Fruit fly (Drosophila melanogaster) whole organism, embryonic: Measurements from ENCODE around the gene CG42763.

Source experiments
- CG1024 ChIP-seq: fragments of 200-800 bp; sonication (Bioruptor generic); IDR thresholded peaks from 2 replicates; pipeline ENCODE4 v1.3.6; 2022; ENCODE audit warnings: missing biosample characterization, missing genetic modification characterization
- CG11398 ChIP-seq: fragments of 200-800 bp; sonication (Bioruptor generic); optimal IDR thresholded peaks from 2 replicates; lab custom pipeline; 2016; ENCODE audit warnings: missing biosample characterization, missing genetic modification characterization
- CG12299 ChIP-seq: fragments of 200-800 bp; sonication (Bioruptor generic); optimal IDR thresholded peaks from 2 replicates; lab custom pipeline; 2018; ENCODE audit warnings: missing biosample characterization, mild to moderate bottlenecking, missing genetic modification characterization
- CG13296 ChIP-seq: fragments of 200-800 bp; sonication (Bioruptor generic); optimal IDR thresholded peaks from 3 replicates; lab custom pipeline; 2018; ENCODE audit warnings: missing biosample characterization, mild to moderate bottlenecking, missing genetic modification characterization
- CG16815 ChIP-seq: fragments of 200-800 bp; sonication (Bioruptor generic); optimal IDR thresholded peaks from 3 replicates; lab custom pipeline; 2017; ENCODE audit warnings: missing biosample characterization, mild to moderate bottlenecking, missing genetic modification characterization
- CG1832 ChIP-seq: fragments of 200-800 bp; sonication (Bioruptor generic); optimal IDR thresholded peaks from 2 replicates; lab custom pipeline; 2017; ENCODE audit warnings: missing biosample characterization, mild to moderate bottlenecking, missing genetic modification characterization, inconsistent platforms
- CG18764 ChIP-seq: fragments of 200-800 bp; sonication (Bioruptor generic); optimal IDR thresholded peaks from 3 replicates; lab custom pipeline; 2016; ENCODE audit warnings: missing biosample characterization, missing genetic modification characterization
- CG30020 ChIP-seq: fragments of 200-800 bp; optimal IDR thresholded peaks from 2 replicates; lab custom pipeline; 2019; ENCODE audit warnings: missing biosample characterization, mild to moderate bottlenecking, missing genetic modification characterization, moderate library complexity
- CG31365 ChIP-seq: fragments of 200-800 bp; sonication (Bioruptor generic); optimal IDR thresholded peaks from 2 replicates; lab custom pipeline; 2018; ENCODE audit warnings: missing biosample characterization, mild to moderate bottlenecking, missing genetic modification characterization
- CG31388 ChIP-seq: fragments of 200-800 bp; sonication (Bioruptor generic); optimal IDR thresholded peaks from 2 replicates; lab custom pipeline; 2016; ENCODE audit warnings: missing biosample characterization, missing genetic modification characterization
- CG34224 ChIP-seq: fragments of 200-800 bp; sonication (Bioruptor generic); IDR thresholded peaks from 3 replicates; pipeline ENCODE4 v1.3.6; 2022; ENCODE audit warnings: missing biosample characterization, missing genetic modification characterization; ENCODE audit not compliant: partially characterized antibody
- CG42726 ChIP-seq: fragments of 200-800 bp; sonication (Bioruptor generic); IDR thresholded peaks from 2 replicates; pipeline ENCODE4 v1.3.6; 2022; ENCODE audit warnings: missing biosample characterization, missing genetic modification characterization; ENCODE audit not compliant: partially characterized antibody
- CG5953 ChIP-seq: fragments of 200-800 bp; sonication (Bioruptor generic); IDR thresholded peaks from 2 replicates; pipeline ENCODE4 v1.3.6; 2022; ENCODE audit warnings: missing biosample characterization, missing genetic modification characterization
- CG6765 ChIP-seq: fragments of 200-800 bp; sonication (Bioruptor generic); optimal IDR thresholded peaks from 3 replicates; lab custom pipeline; 2017; ENCODE audit warnings: missing biosample characterization, mild to moderate bottlenecking, missing genetic modification characterization
- CG7786 ChIP-seq: fragments of 200-800 bp; sonication (Bioruptor generic); optimal IDR thresholded peaks from 2 replicates; lab custom pipeline; 2016; ENCODE audit warnings: missing biosample characterization, missing genetic modification characterization
- CG9797 ChIP-seq: fragments of 200-800 bp; sonication (Bioruptor generic); optimal IDR thresholded peaks from 3 replicates; lab custom pipeline; 2018; ENCODE audit warnings: missing biosample characterization, mild to moderate bottlenecking, missing genetic modification characterization
- Dfd ChIP-seq, 2 experiments: fragments of >200 bp; optimal IDR thresholded peaks; 2 replicates each; lab custom pipeline; 2017; ENCODE audit warnings: missing biosample characterization in 2 of 2, missing genetic modification characterization in 2 of 2
- Dll ChIP-seq: fragments of 200-800 bp; sonication (Bioruptor generic); IDR thresholded peaks from 4 replicates; pipeline ENCODE4 v1.3.6; 2022; ENCODE audit warnings: missing biosample characterization, missing genetic modification characterization; ENCODE audit not compliant: partially characterized antibody
- Dp ChIP-seq: fragments of 200-800 bp; sonication (Bioruptor generic); optimal IDR thresholded peaks from 2 replicates; lab custom pipeline; 2018; ENCODE audit warnings: missing biosample characterization, mild to moderate bottlenecking, missing genetic modification characterization, moderate library complexity
- HLH4C ChIP-seq: fragments of 200-800 bp; sonication (Bioruptor generic); IDR thresholded peaks from 3 replicates; pipeline ENCODE4 v1.3.6; 2022; ENCODE audit warnings: missing biosample characterization, missing genetic modification characterization; ENCODE audit not compliant: partially characterized antibody
- HmgZ ChIP-seq: fragments of 200-800 bp; sonication (Bioruptor generic); optimal IDR thresholded peaks from 2 replicates; lab custom pipeline; 2018; ENCODE audit warnings: missing biosample characterization, mild to moderate bottlenecking, missing genetic modification characterization
- Hr78 ChIP-seq, 2 experiments: fragments of 200-800 bp in 1 of 2; fragments of >200 bp in 1 of 2; sonication (Bioruptor generic) in 1 of 2; optimal IDR thresholded peaks; 2 replicates each; lab custom pipeline; 2017 to 2019; ENCODE audit warnings: missing biosample characterization in 2 of 2, missing genetic modification characterization in 2 of 2, mild to moderate bottlenecking in 1 of 2, moderate library complexity in 1 of 2
- Med ChIP-seq: fragments of 200-800 bp; sonication (Bioruptor generic); peaks from one replicate; lab custom pipeline; 2016; ENCODE audit warnings: missing biosample characterization, missing genetic modification characterization, mild to moderate bottlenecking, inconsistent platforms, moderate library complexity
- Opbp ChIP-seq: fragments of 200-800 bp; sonication (Bioruptor generic); IDR thresholded peaks from 3 replicates; pipeline ENCODE4 v1.3.6; 2022; ENCODE audit warnings: missing biosample characterization, missing genetic modification characterization; ENCODE audit not compliant: partially characterized antibody
- PHDP ChIP-seq: fragments of 200-800 bp; sonication (Bioruptor generic); optimal IDR thresholded peaks from 3 replicates; lab custom pipeline; 2018; ENCODE audit warnings: missing biosample characterization, mild to moderate bottlenecking, missing genetic modification characterization, moderate library complexity
- Rx ChIP-seq: fragments of 200-800 bp; sonication (Bioruptor generic); IDR thresholded peaks from 2 replicates; pipeline ENCODE4 v1.3.6; 2022; ENCODE audit warnings: missing biosample characterization, missing genetic modification characterization
- Scr ChIP-seq: fragments of 200-800 bp; sonication (Bioruptor generic); IDR thresholded peaks from 2 replicates; pipeline ENCODE4 v1.3.6; 2022; ENCODE audit warnings: missing biosample characterization, missing genetic modification characterization; ENCODE audit not compliant: partially characterized antibody
- Taf1 ChIP-seq: fragments of 200-800 bp; sonication (Bioruptor generic); IDR thresholded peaks from 2 replicates; pipeline ENCODE4 v1.3.6; 2022; ENCODE audit warnings: missing biosample characterization, missing genetic modification characterization
- ara ChIP-seq: fragments of 200-800 bp; sonication (Bioruptor generic); IDR thresholded peaks from 2 replicates; pipeline ENCODE4 v1.3.6; 2022; ENCODE audit warnings: missing biosample characterization, missing genetic modification characterization
- bab2 ChIP-seq: fragments of 200-800 bp; sonication (Bioruptor generic); optimal IDR thresholded peaks from 2 replicates; lab custom pipeline; 2016; ENCODE audit warnings: missing biosample characterization, missing genetic modification characterization
- caup ChIP-seq: fragments of 200-800 bp; sonication (Bioruptor generic); optimal IDR thresholded peaks from 3 replicates; lab custom pipeline; 2017; ENCODE audit warnings: missing biosample characterization, mild to moderate bottlenecking, missing genetic modification characterization, moderate library complexity; ENCODE audit not compliant: severe bottlenecking
- chm ChIP-seq: fragments of 200-800 bp; sonication (Bioruptor generic); IDR thresholded peaks from 2 replicates; pipeline ENCODE4 v1.3.6; 2022; ENCODE audit warnings: missing biosample characterization, missing genetic modification characterization
- croc ChIP-seq: fragments of 200-800 bp; sonication (Bioruptor generic); conservative IDR thresholded peaks from 3 replicates; pipeline ENCODE4 v1.3.6; 2022; ENCODE audit warnings: missing biosample characterization, missing genetic modification characterization
- dan ChIP-seq: fragments of 200-800 bp; sonication (Bioruptor generic); IDR thresholded peaks from 2 replicates; pipeline ENCODE4 v1.3.6; 2022; ENCODE audit warnings: missing biosample characterization, missing genetic modification characterization
- dati ChIP-seq: fragments of 200-800 bp; sonication (Bioruptor generic); IDR thresholded peaks from 2 replicates; pipeline ENCODE4 v1.3.6; 2022; ENCODE audit warnings: missing biosample characterization, missing genetic modification characterization
- esg ChIP-seq: fragments of 200-800 bp; sonication (Bioruptor generic); conservative IDR thresholded peaks from 2 replicates; pipeline ENCODE4 v1.3.6; 2022; ENCODE audit warnings: missing biosample characterization, missing genetic modification characterization
- gem ChIP-seq: fragments of 200-800 bp; sonication (Bioruptor generic); optimal IDR thresholded peaks from 2 replicates; lab custom pipeline; 2019; ENCODE audit warnings: missing biosample characterization, mild to moderate bottlenecking, missing genetic modification characterization, moderate library complexity
- grn ChIP-seq: fragments of 200-800 bp; sonication (Bioruptor generic); optimal IDR thresholded peaks from 3 replicates; lab custom pipeline; 2017; ENCODE audit warnings: missing biosample characterization, missing genetic modification characterization
- gro ChIP-seq: fragments of 200-800 bp; sonication (Bioruptor generic); optimal IDR thresholded peaks from 2 replicates; lab custom pipeline; 2016; ENCODE audit warnings: missing biosample characterization, missing genetic modification characterization
- hbn ChIP-seq: fragments of 200-800 bp; sonication (Bioruptor generic); IDR thresholded peaks from 2 replicates; pipeline ENCODE4 v1.3.6; 2022; ENCODE audit warnings: missing biosample characterization, missing genetic modification characterization; ENCODE audit not compliant: partially characterized antibody
- nmo ChIP-seq: fragments of 200-800 bp; sonication (Bioruptor generic); optimal IDR thresholded peaks from 2 replicates; lab custom pipeline; 2018; ENCODE audit warnings: missing biosample characterization, mild to moderate bottlenecking, missing genetic modification characterization, moderate library complexity
- onecut ChIP-seq: fragments of 200-800 bp; sonication (Bioruptor generic); IDR thresholded peaks from 2 replicates; pipeline ENCODE4 v1.3.6; 2022; ENCODE audit warnings: missing biosample characterization, missing genetic modification characterization
- pzg ChIP-seq: fragments of 200-800 bp; sonication (Bioruptor generic); optimal IDR thresholded peaks from 3 replicates; lab custom pipeline; 2018; ENCODE audit warnings: missing biosample characterization, mild to moderate bottlenecking, missing genetic modification characterization, moderate library complexity
- ranshi ChIP-seq: fragments of 200-800 bp; sonication (Bioruptor generic); IDR thresholded peaks from 2 replicates; pipeline ENCODE4 v1.3.6; 2022; ENCODE audit warnings: missing biosample characterization, missing genetic modification characterization
- sens ChIP-seq: fragments of 200-800 bp; sonication (Bioruptor generic); peaks from one replicate; lab custom pipeline; 2016; ENCODE audit warnings: missing biosample characterization, missing genetic modification characterization
- tna ChIP-seq: fragments of 200-800 bp; sonication (Bioruptor generic); IDR thresholded peaks from 2 replicates; pipeline ENCODE4 v1.3.6; 2022; ENCODE audit warnings: missing biosample characterization, missing genetic modification characterization; ENCODE audit not compliant: partially characterized antibody

The CG42763 gene

dm6 chr2L:8126849-8127602 is 17.9 kb downstream of the CG42763 start, which contains the start of the genes CG12375 and CG8668 (continued):
- TF ChIP-seq Hr78 (GFP tag; optimal IDR thresholded peaks at IDR 0.05; lab: Kevin White, UChicago) (no peak), onecut (GFP tag; lab: Robert Waterston, UW) (no peak), hbn (GFP tag; lab: Robert Waterston, UW) (peak; percentile 80), dati (no peak), HmgZ (tag; lab: Kevin White, UChicago) (peak; percentile 8), gro (GFP tag; lab: Kevin White, UChicago) (peak; percentile 22), sens (GFP tag; lab: Kevin White, UChicago) (peak; percentile 90), Dll (peak; percentile 80), HLH4C (GFP tag; lab: Robert Waterston, UW) (peak; percentile 79), CG16815 (GFP tag; lab: Kevin White, UChicago) (no peak), CG11398 (GFP tag; lab: Kevin White, UChicago) (no peak), CG5953 (GFP tag; lab: Robert Waterston, UW) (no peak), CG34224 (GFP tag; lab: Robert Waterston, UW) (peak; percentile 85), CG7786 (GFP tag; lab: Kevin White, UChicago) (no peak), pzg (GFP tag; lab: Kevin White, UChicago) (peak; percentile 82), Taf1 (no peak), CG13296 (peak; percentile 13), CG31388 (GFP tag; lab: Kevin White, UChicago) (no peak), CG12299 (tag; lab: Kevin White, UChicago) (no peak), CG6765 (peak; percentile 61), Dp (peak; percentile 37), CG30020 (tag; lab: Kevin White, UChicago) (no peak), bab2 (GFP tag; lab: Kevin White, UChicago) (no peak), PHDP (no peak), ranshi (GFP tag; lab: Robert Waterston, UW) (peak; percentile 74; the same call in 1 of the 2 replicates), esg (GFP tag; lab: Robert Waterston, UW) (no peak), chm (GFP tag; lab: Robert Waterston, UW) (peak; percentile 12; the same call in 1 of the 2 replicates), Rx (GFP tag; lab: Robert Waterston, UW) (no peak), CG42726 (GFP tag; lab: Robert Waterston, UW) (peak; percentile 5; the same call in 1 of the 2 replicates), Scr (GFP tag; lab: Robert Waterston, UW) (peak; percentile 79), croc (no peak), dan (GFP tag; lab: Robert Waterston, UW) (no peak), nmo (peak; percentile 3), tna (peak; percentile 78), Dfd (GFP tag; optimal IDR thresholded peaks at IDR 0.05; lab: Kevin White, UChicago) (no peak), CG1832 (no peak), CG31365 (no peak), Med (GFP tag; lab: Kevin White, UChicago) (peak; percentile 79), ara (no peak), Opbp (GFP tag; lab: Robert Waterston, UW) (peak; percentile 83), caup (GFP tag; lab: Kevin White, UChicago) (no peak), grn (peak; percentile 87), gem (tag; lab: Kevin White, UChicago) (no peak), CG18764 (GFP tag; lab: Kevin White, UChicago) (no peak), CG9797 (peak; percentile 7), CG1024 (no peak)
